Fruit fly (Drosophila melanogaster): ENCODE data around the gene CG31404.

dm6 chr3R:19350375-19350943 is 25.4 kb downstream of the CG31404 start:
- no peak for TF ChIP-seq CG10348 (GFP tag; IDR thresholded peaks at IDR 0.05)
- no peak for TF ChIP-seq Pif1B (GFP tag; optimal IDR thresholded peaks at IDR 0.05)
- no peak for TF ChIP-seq fd96Ca (GFP tag; IDR thresholded peaks at IDR 0.05)
- TF ChIP-seq CG14655 (GFP tag; optimal IDR thresholded peaks at IDR 0.05) = no peak
- no peak for TF ChIP-seq CG32121 (GFP tag; IDR thresholded peaks at IDR 0.05)
- no peak for TF ChIP-seq Snoo (tag; optimal IDR thresholded peaks at IDR 0.05)
- no peak for TF ChIP-seq Pif1A (GFP tag; optimal IDR thresholded peaks at IDR 0.05)
- TF ChIP-seq EcR (GFP tag; optimal IDR thresholded peaks at IDR 0.05) = no peak
